Fruit fly (Drosophila melanogaster) Kc167 (cell line): ENCODE data around the gene Eogt.

Experiments used
- Myc ChIP-seq: fragments of >200 bp; optimal IDR thresholded peaks from 2 replicates; lab custom pipeline; 2017; ENCODE audit warnings: missing external identifiers
- Sin3A ChIP-seq: fragments of >200 bp; optimal IDR thresholded peaks from 2 replicates; lab custom pipeline; 2018; ENCODE audit warnings: missing external identifiers
- h ChIP-seq: fragments of >200 bp; optimal IDR thresholded peaks from 3 replicates; lab custom pipeline; 2018; ENCODE audit warnings: missing external identifiers
- insv ChIP-seq: fragments of >200 bp; optimal IDR thresholded peaks from 3 replicates; lab custom pipeline; 2018; ENCODE audit warnings: missing external identifiers
- psq ChIP-seq: fragments of >200 bp; optimal IDR thresholded peaks from 2 replicates; lab custom pipeline; 2017; ENCODE audit warnings: missing external identifiers

DNA sequence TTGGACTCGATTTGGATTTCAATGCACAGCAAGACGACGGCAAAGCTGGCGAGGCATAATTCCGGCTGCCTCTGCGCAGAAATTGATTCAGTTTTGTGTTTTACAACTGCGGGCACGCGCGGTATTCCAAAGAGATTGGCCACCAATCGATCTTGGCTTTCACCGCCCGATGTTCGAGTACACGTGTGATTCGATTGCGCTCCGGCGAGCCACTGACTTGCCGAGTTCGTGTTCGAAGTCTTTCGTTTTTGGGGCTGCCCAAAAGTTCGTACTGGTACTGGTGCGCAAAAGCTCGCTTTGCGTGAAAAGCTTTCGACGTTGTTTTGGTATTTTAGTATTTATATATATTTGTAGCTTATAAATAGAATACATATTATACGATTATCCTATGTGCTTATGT, 34.2 kb downstream of the Eogt start, which contains the start of gene CG18641:
- no peak for TF ChIP-seq insv (lab: Kevin White, UChicago)
- TF ChIP-seq psq, result no peak
- no peak for TF ChIP-seq Sin3A
- no peak for TF ChIP-seq h (lab: Kevin White, UChicago)
- no peak for TF ChIP-seq Myc (lab: Kevin White, UChicago)
